Worm (Caenorhabditis elegans) whole organism, L1 larva: ENCODE data around the gene C56A3.4.
A peak's percentile ranks its signal among the peaks of the same experiment; 100 is the strongest.

Experiments used
- C04F5.9 ChIP-seq: sonication (generic microtip); optimal IDR thresholded peaks from 2 replicates; lab custom pipeline; 2016; ENCODE audit warnings: missing genetic modification characterization, missing compliant biosample characterization
- C16A3.4 ChIP-seq: fragments of 150-350 bp; optimal IDR thresholded peaks from 2 replicates; lab custom pipeline; 2014; ENCODE audit warnings: missing biosample characterization, missing genetic modification characterization
- aha-1 ChIP-seq: fragments of 150-350 bp; optimal IDR thresholded peaks from 2 replicates; lab custom pipeline; 2014; ENCODE audit warnings: missing biosample characterization, missing genetic modification characterization
- alr-1 ChIP-seq: fragments of 200-800 bp; sonication (Bioruptor generic); optimal IDR thresholded peaks from 2 replicates; lab custom pipeline; 2018; ENCODE audit warnings: borderline replicate concordance, mild to moderate bottlenecking, missing genetic modification characterization, missing compliant biosample characterization
- aly-2 ChIP-seq: fragments of 150-350 bp; optimal IDR thresholded peaks from 2 replicates; lab custom pipeline; 2014; ENCODE audit warnings: missing biosample characterization, missing genetic modification characterization
- ama-1 ChIP-seq: fragments of 150-350 bp; optimal IDR thresholded peaks from 2 replicates; lab custom pipeline; 2014
- blmp-1 ChIP-seq: fragments of 150-350 bp; optimal IDR thresholded peaks from 2 replicates; lab custom pipeline; 2014; ENCODE audit warnings: missing biosample characterization, missing genetic modification characterization
- ceh-8 ChIP-seq: fragments of 200-800 bp; sonication (Bioruptor generic); optimal IDR thresholded peaks from 2 replicates; lab custom pipeline; 2018; ENCODE audit warnings: mild to moderate bottlenecking, missing genetic modification characterization, moderate library complexity, missing compliant biosample characterization
- ceh-90 ChIP-seq: sonication (generic microtip); optimal IDR thresholded peaks from 2 replicates; lab custom pipeline; 2016; ENCODE audit warnings: missing genetic modification characterization, missing compliant biosample characterization
- dsc-1 ChIP-seq: sonication (generic microtip); optimal IDR thresholded peaks from 2 replicates; lab custom pipeline; 2016; ENCODE audit warnings: mild to moderate bottlenecking, missing genetic modification characterization, missing compliant biosample characterization
- efl-1 ChIP-seq, 4 experiments: fragments of 150-350 bp; optimal IDR thresholded peaks in 3 of 4; peaks in 1 of 4; 1 replicate in 1 of 4; 2 replicates in 3 of 4; lab custom pipeline; 2014; ENCODE audit warnings: missing biosample characterization in 2 of 4, missing genetic modification characterization in 2 of 4, missing genetic modification reagents in 2 of 4
- egl-27 ChIP-seq, 2 experiments: fragments of 150-350 bp in 1 of 2; sonication (generic microtip); optimal IDR thresholded peaks; 3 replicates each; lab custom pipeline; 2017 to 2018; ENCODE audit warnings: missing biosample characterization in 2 of 2, missing genetic modification characterization in 2 of 2, missing genetic modification reagents in 2 of 2
- elt-2 ChIP-seq: sonication (generic microtip); optimal IDR thresholded peaks from 2 replicates; lab custom pipeline; 2016; ENCODE audit warnings: missing genetic modification characterization, mild to moderate bottlenecking, inconsistent platforms, missing compliant biosample characterization, missing genetic modification reagents
- elt-3 ChIP-seq, 6 experiments: fragments of 150-350 bp in 1 of 6; sonication (generic microtip); optimal IDR thresholded peaks; 2 replicates each; lab custom pipeline; 2017 to 2018; ENCODE audit warnings: missing biosample characterization in 6 of 6, missing genetic modification characterization in 6 of 6, inconsistent platforms in 1 of 6
- ets-5 ChIP-seq: fragments of 200-800 bp; sonication (Bioruptor generic); IDR thresholded peaks from 2 replicates; pipeline ENCODE4 v1.3.6; 2022; ENCODE audit warnings: missing genetic modification characterization, missing compliant biosample characterization
- fkh-8 ChIP-seq: sonication (generic microtip); optimal IDR thresholded peaks from 2 replicates; lab custom pipeline; 2016; ENCODE audit warnings: mild to moderate bottlenecking, missing genetic modification characterization, missing compliant biosample characterization
- hlh-17 ChIP-seq: fragments of 200-800 bp; sonication (Bioruptor generic); optimal IDR thresholded peaks from 2 replicates; lab custom pipeline; 2018; ENCODE audit warnings: missing genetic modification characterization, mild to moderate bottlenecking, missing compliant biosample characterization, moderate library complexity, borderline replicate concordance
- hlh-4 ChIP-seq: sonication (generic microtip); optimal IDR thresholded peaks from 2 replicates; lab custom pipeline; 2016; ENCODE audit warnings: mild to moderate bottlenecking, missing genetic modification characterization, missing compliant biosample characterization
- hpl-2 ChIP-seq: fragments of 150-350 bp; optimal IDR thresholded peaks from 2 replicates; lab custom pipeline; 2014; ENCODE audit warnings: missing biosample characterization, missing genetic modification reagents, missing genetic modification characterization
- isw-1 ChIP-seq: fragments of 200-800 bp; sonication (Bioruptor generic); IDR thresholded peaks from 2 replicates; pipeline ENCODE4 v1.3.6; 2022; ENCODE audit warnings: missing genetic modification characterization, missing compliant biosample characterization
- lin-13 ChIP-seq: fragments of 150-350 bp; optimal IDR thresholded peaks from 2 replicates; lab custom pipeline; 2014; ENCODE audit warnings: missing biosample characterization, missing genetic modification reagents, missing genetic modification characterization
- lin-14 ChIP-seq: fragments of 200-800 bp; sonication (Bioruptor generic); optimal IDR thresholded peaks from 2 replicates; lab custom pipeline; 2018; ENCODE audit warnings: mild to moderate bottlenecking, missing genetic modification characterization, moderate library complexity, missing compliant biosample characterization
- lin-15B ChIP-seq: fragments of 150-350 bp; sonication (generic microtip); optimal IDR thresholded peaks from 3 replicates; lab custom pipeline; 2014; ENCODE audit warnings: missing biosample characterization, missing genetic modification characterization
- mab-9 ChIP-seq: fragments of 200-800 bp; sonication (Bioruptor generic); IDR thresholded peaks from 2 replicates; pipeline ENCODE4 v1.3.6; 2022; ENCODE audit warnings: missing genetic modification reagents, missing genetic modification characterization, missing compliant biosample characterization
- mdl-1 ChIP-seq, 2 experiments: fragments of 150-350 bp; optimal IDR thresholded peaks; 2 replicates each; lab custom pipeline; 2014 to 2017; ENCODE audit warnings: missing biosample characterization in 2 of 2, missing genetic modification characterization in 2 of 2, inconsistent platforms in 1 of 2
- mef-2 ChIP-seq: fragments of 150-350 bp; optimal IDR thresholded peaks from 2 replicates; lab custom pipeline; 2014; ENCODE audit warnings: missing biosample characterization, missing genetic modification characterization
- nhr-11 ChIP-seq: fragments of 150-350 bp; optimal IDR thresholded peaks from 2 replicates; lab custom pipeline; 2014; ENCODE audit warnings: missing biosample characterization, missing genetic modification characterization
- nhr-19 ChIP-seq: fragments of 200-800 bp; sonication (Bioruptor generic); conservative IDR thresholded peaks from 2 replicates; pipeline ENCODE4 v1.3.6; 2022; ENCODE audit warnings: missing genetic modification characterization, missing compliant biosample characterization
- nhr-28 ChIP-seq: fragments of 150-350 bp; optimal IDR thresholded peaks from 2 replicates; lab custom pipeline; 2014; ENCODE audit warnings: missing biosample characterization, missing genetic modification characterization
- nhr-76 ChIP-seq: sonication (generic microtip); optimal IDR thresholded peaks from 2 replicates; lab custom pipeline; 2017; ENCODE audit warnings: missing biosample characterization, missing genetic modification characterization
- nhr-84 ChIP-seq: sonication (generic microtip); optimal IDR thresholded peaks from 2 replicates; lab custom pipeline; 2017; ENCODE audit warnings: missing biosample characterization, missing genetic modification characterization
- nhr-85 ChIP-seq: sonication (generic microtip); peaks from one replicate; lab custom pipeline; 2016; ENCODE audit warnings: missing genetic modification characterization, inconsistent platforms, missing compliant biosample characterization
- pag-3 ChIP-seq: sonication (generic microtip); optimal IDR thresholded peaks from 2 replicates; lab custom pipeline; 2017; ENCODE audit warnings: missing genetic modification characterization, mild to moderate bottlenecking, missing compliant biosample characterization, antibody characterized with exemption, borderline replicate concordance; ENCODE audit not compliant: insufficient read depth
- pqm-1 ChIP-seq: sonication (generic microtip); optimal IDR thresholded peaks from 3 replicates; lab custom pipeline; 2017; ENCODE audit warnings: missing biosample characterization, missing genetic modification characterization
- sox-4 ChIP-seq: sonication (generic microtip); optimal IDR thresholded peaks from 2 replicates; lab custom pipeline; 2016; ENCODE audit warnings: missing genetic modification characterization, missing compliant biosample characterization
- unc-86 ChIP-seq: sonication (generic microtip); optimal IDR thresholded peaks from 2 replicates; lab custom pipeline; 2016; ENCODE audit warnings: missing genetic modification characterization, missing compliant biosample characterization
- ztf-11 ChIP-seq, 2 experiments: sonication (generic microtip); optimal IDR thresholded peaks; 2 replicates each; lab custom pipeline; 2016 to 2017; ENCODE audit warnings: missing genetic modification characterization in 2 of 2, missing biosample characterization in 1 of 2, missing compliant biosample characterization in 1 of 2

The C56A3.4 gene

ce11 chrV:13565197-13565596 lies 13.6 kb upstream of the C56A3.4 start (continued):
- TF ChIP-seq nhr-11 (tag; lab: Kevin White, UChicago) (peak; percentile 42), lin-14 (GFP tag; lab: Kevin White, UChicago) (peak; percentile 98), C04F5.9 (tag; lab: Kevin White, UChicago) (peak; percentile 66), nhr-19 (GFP tag; lab: Robert Waterston, UW) (peak; percentile 94), ceh-8 (no peak), hlh-4 (tag; lab: Kevin White, UChicago) (no peak), mef-2 (tag; lab: Kevin White, UChicago) (no peak), dsc-1 (tag; lab: Kevin White, UChicago) (peak; percentile 78), ets-5 (GFP tag; lab: Robert Waterston, UW) (no peak), ama-1 (lab: Kevin White, UChicago) (peak; percentile 69), ceh-90 (tag; lab: Kevin White, UChicago) (peak; percentile 50), aha-1 (tag; lab: Kevin White, UChicago) (peak; percentile 36), mab-9 (GFP tag; lab: Robert Waterston, UW) (peak; percentile 63), sox-4 (tag; lab: Kevin White, UChicago) (peak; percentile 50), egl-27 (tag; optimal IDR thresholded peaks at IDR 0.05; lab: Kevin White, UChicago) (no peak), C16A3.4 (tag; lab: Kevin White, UChicago) (peak; percentile 95), pag-3 (tag; lab: Kevin White, UChicago) (peak; percentile 97), aly-2 (tag; lab: Kevin White, UChicago) (peak; percentile 67), alr-1 (tag; lab: Kevin White, UChicago) (no peak), mdl-1 (tag; optimal IDR thresholded peaks at IDR 0.05; lab: Kevin White, UChicago) (peak in 1 of 2 experiments; percentile 89), isw-1 (GFP tag; lab: Robert Waterston, UW) (peak; percentile 66), nhr-76 (tag; lab: Kevin White, UChicago) (no peak), elt-2 (tag; lab: Kevin White, UChicago) (peak; percentile 92), nhr-84 (tag; lab: Kevin White, UChicago) (no peak), fkh-8 (peak; percentile 77), unc-86 (tag; lab: Kevin White, UChicago) (peak; percentile 62), nhr-85 (tag; lab: Kevin White, UChicago) (peak; percentile 96), nhr-28 (tag; lab: Kevin White, UChicago) (no peak), hpl-2 (peak; percentile 70), lin-15B (tag; lab: Kevin White, UChicago) (peak; percentile 86), pqm-1 (tag; lab: Kevin White, UChicago) (no peak), hlh-17 (GFP tag; lab: Kevin White, UChicago) (no peak)
- TF ChIP-seq, all 84 proteins: peak for 61

DNA sequence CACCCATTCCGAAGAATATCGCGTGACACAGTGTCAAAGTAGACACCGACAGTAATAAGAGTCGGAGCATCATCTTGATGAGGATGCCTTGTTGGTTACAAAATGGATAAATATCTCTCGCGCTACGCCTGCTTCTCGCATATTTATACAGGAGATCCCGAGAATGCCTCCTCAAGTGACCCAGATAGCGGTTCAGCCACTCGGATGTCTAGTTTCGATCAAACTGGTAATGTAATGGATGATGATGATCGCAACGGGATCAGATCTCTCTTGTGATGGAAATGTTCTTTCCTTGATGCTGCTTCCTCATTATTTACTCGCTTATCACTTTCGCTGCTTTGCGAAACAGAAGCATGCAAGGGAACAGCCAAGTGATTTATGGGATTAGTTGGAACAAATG lies 12.3 kb upstream of the C56A3.4 start, which contains the start of gene grl-17:
TSS of gene grl-17 (minus strand) at position 101 of the 400 bp plus-strand sequence.
- TF ChIP-seq lin-13 (GFP tag; lab: Kevin White, UChicago) (no peak), elt-3 (tag; optimal IDR thresholded peaks at IDR 0.05; lab: Kevin White, UChicago) (no peak), blmp-1 (tag; lab: Kevin White, UChicago) (peak; percentile 48), fkh-8 (no peak)

DNA sequence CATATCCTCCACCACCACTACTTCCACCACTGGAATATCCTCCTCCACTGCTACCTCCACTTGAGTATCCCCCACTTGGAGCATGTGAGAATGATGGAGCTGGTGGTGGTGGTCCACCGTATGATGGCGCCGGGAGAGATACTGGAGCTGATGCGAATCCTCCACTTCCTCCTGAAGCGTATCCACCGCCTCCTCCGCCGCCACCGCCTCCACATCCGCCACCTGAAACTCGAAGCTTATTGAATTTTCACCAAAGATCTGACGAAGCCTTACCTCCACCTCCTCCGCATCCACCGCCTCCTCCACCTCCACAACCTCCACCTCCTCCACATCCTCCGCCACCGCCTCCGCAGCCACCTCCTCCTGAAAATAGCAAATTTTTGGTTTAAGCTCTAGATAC lies 11.2 kb upstream of the C56A3.4 start:
- TF ChIP-seq efl-1 (optimal IDR thresholded peaks at IDR 0.05; lab: Kevin White, UChicago) (no peak), efl-1 (GFP tag; optimal IDR thresholded peaks at IDR 0.05 in 1 of 2; lab: Kevin White, UChicago) (peak in 1 of 2 experiments; percentile 36), ztf-11 (tag; optimal IDR thresholded peaks at IDR 0.05; lab: Kevin White, UChicago) (no peak)
